Worm (Caenorhabditis elegans) whole organism, late embryonic: ENCODE measurements around the gene nhr-143.
A peak's percentile ranks its signal among the peaks of the same experiment; 100 is the strongest.

Source experiments
- C38D4.7 ChIP-seq: fragments of 200-800 bp; sonication (Bioruptor generic); optimal IDR thresholded peaks from 2 replicates; lab custom pipeline; 2018; ENCODE audit warnings: mild to moderate bottlenecking, missing genetic modification characterization, moderate library complexity, missing compliant biosample characterization
- F13H6.1 ChIP-seq: sonication (generic microtip); optimal IDR thresholded peaks from 2 replicates; lab custom pipeline; 2016; ENCODE audit warnings: missing genetic modification characterization, missing compliant biosample characterization
- K02D7.2 ChIP-seq: sonication (generic microtip); optimal IDR thresholded peaks from 2 replicates; lab custom pipeline; 2017; ENCODE audit warnings: mild to moderate bottlenecking, missing genetic modification characterization, missing compliant biosample characterization
- K09A11.1 ChIP-seq: sonication (generic microtip); optimal IDR thresholded peaks from 2 replicates; lab custom pipeline; 2017; ENCODE audit warnings: antibody characterized with exemption, mild to moderate bottlenecking, missing genetic modification characterization, missing compliant biosample characterization; ENCODE audit not compliant: insufficient read depth
- T23F11.4 ChIP-seq: fragments of 200-800 bp; sonication (Bioruptor generic); optimal IDR thresholded peaks from 2 replicates; lab custom pipeline; 2018; ENCODE audit warnings: mild to moderate bottlenecking, missing genetic modification characterization, missing compliant biosample characterization
- ahr-1 ChIP-seq: sonication (generic microtip); optimal IDR thresholded peaks from 2 replicates; lab custom pipeline; 2016; ENCODE audit warnings: missing genetic modification characterization, missing compliant biosample characterization
- ama-1 ChIP-seq: fragments of 150-350 bp; optimal IDR thresholded peaks from 2 replicates; lab custom pipeline; 2014
- ceh-18 ChIP-seq: sonication (generic microtip); optimal IDR thresholded peaks from 2 replicates; lab custom pipeline; 2016; ENCODE audit warnings: missing genetic modification characterization, missing compliant biosample characterization
- ceh-19 ChIP-seq: fragments of 200-800 bp; sonication (Bioruptor generic); optimal IDR thresholded peaks from 2 replicates; lab custom pipeline; 2018; ENCODE audit warnings: mild to moderate bottlenecking, missing genetic modification characterization, missing compliant biosample characterization
- ceh-31 ChIP-seq: sonication (generic microtip); optimal IDR thresholded peaks from 2 replicates; lab custom pipeline; 2016; ENCODE audit warnings: missing genetic modification characterization, missing compliant biosample characterization
- ceh-34 ChIP-seq: sonication (generic microtip); optimal IDR thresholded peaks from 2 replicates; lab custom pipeline; 2016; ENCODE audit warnings: mild to moderate bottlenecking, missing genetic modification characterization, missing compliant biosample characterization
- ceh-45 ChIP-seq: fragments of 200-800 bp; sonication (Bioruptor generic); IDR thresholded peaks from 2 replicates; pipeline ENCODE4 v1.3.6; 2022; ENCODE audit warnings: missing genetic modification reagents, missing genetic modification characterization, missing compliant biosample characterization
- ceh-6 ChIP-seq: fragments of 200-800 bp; sonication (Bioruptor generic); optimal IDR thresholded peaks from 2 replicates; lab custom pipeline; 2018; ENCODE audit warnings: mild to moderate bottlenecking, missing genetic modification characterization, missing compliant biosample characterization
- che-1 ChIP-seq: sonication (generic microtip); optimal IDR thresholded peaks from 2 replicates; lab custom pipeline; 2016; ENCODE audit warnings: mild to moderate bottlenecking, missing genetic modification characterization, missing compliant biosample characterization
- dmd-4 ChIP-seq: sonication (generic microtip); optimal IDR thresholded peaks from 2 replicates; lab custom pipeline; 2016; ENCODE audit warnings: borderline replicate concordance, missing genetic modification characterization, missing compliant biosample characterization
- dve-1 ChIP-seq: sonication (generic microtip); optimal IDR thresholded peaks from 2 replicates; lab custom pipeline; 2017; ENCODE audit warnings: antibody characterized with exemption, mild to moderate bottlenecking, missing genetic modification characterization, missing compliant biosample characterization
- ets-4 ChIP-seq: sonication (generic microtip); optimal IDR thresholded peaks from 2 replicates; lab custom pipeline; 2016; ENCODE audit warnings: missing genetic modification characterization, missing compliant biosample characterization
- eyg-1 ChIP-seq: sonication (generic microtip); optimal IDR thresholded peaks from 2 replicates; lab custom pipeline; 2016; ENCODE audit warnings: missing genotype, missing genetic modification characterization, missing compliant biosample characterization
- gmeb-2 ChIP-seq: sonication (generic microtip); optimal IDR thresholded peaks from 2 replicates; lab custom pipeline; 2016; ENCODE audit warnings: missing genetic modification characterization, inconsistent platforms, missing compliant biosample characterization
- hlh-15 ChIP-seq: sonication (generic microtip); optimal IDR thresholded peaks from 2 replicates; lab custom pipeline; 2016; ENCODE audit warnings: missing genetic modification characterization, missing compliant biosample characterization
- hlh-8 ChIP-seq: sonication (generic microtip); optimal IDR thresholded peaks from 2 replicates; lab custom pipeline; 2016; ENCODE audit warnings: missing genotype, missing genetic modification characterization, missing compliant biosample characterization
- lin-11 ChIP-seq: fragments of 200-800 bp; sonication (Bioruptor generic); optimal IDR thresholded peaks from 2 replicates; lab custom pipeline; 2018; ENCODE audit warnings: mild to moderate bottlenecking, missing genetic modification characterization, missing compliant biosample characterization
- madf-2 ChIP-seq: sonication (generic microtip); optimal IDR thresholded peaks from 2 replicates; lab custom pipeline; 2017; ENCODE audit warnings: missing genetic modification characterization, missing compliant biosample characterization
- nfya-1 ChIP-seq: sonication (generic microtip); optimal IDR thresholded peaks from 2 replicates; lab custom pipeline; 2017; ENCODE audit warnings: missing genetic modification characterization, mild to moderate bottlenecking, missing compliant biosample characterization, antibody characterized with exemption, moderate library complexity
- nhr-11 ChIP-seq: fragments of 150-350 bp; optimal IDR thresholded peaks from 2 replicates; lab custom pipeline; 2014; ENCODE audit warnings: missing biosample characterization, missing genetic modification characterization
- nhr-232 ChIP-seq: sonication (generic microtip); optimal IDR thresholded peaks from 2 replicates; lab custom pipeline; 2016; ENCODE audit warnings: missing genetic modification characterization, missing compliant biosample characterization
- odd-2 ChIP-seq: sonication (generic microtip); optimal IDR thresholded peaks from 2 replicates; lab custom pipeline; 2017; ENCODE audit warnings: antibody characterized with exemption, mild to moderate bottlenecking, missing genetic modification characterization, missing compliant biosample characterization
- pag-3 ChIP-seq: sonication (generic microtip); optimal IDR thresholded peaks from 2 replicates; lab custom pipeline; 2016; ENCODE audit warnings: missing compliant biosample characterization, missing genetic modification characterization, borderline replicate concordance
- pat-9 ChIP-seq: fragments of 200-800 bp; sonication (Bioruptor generic); optimal IDR thresholded peaks from 2 replicates; lab custom pipeline; 2018; ENCODE audit warnings: mild to moderate bottlenecking, missing genetic modification characterization, moderate library complexity, missing compliant biosample characterization
- pha-2 ChIP-seq: sonication (generic microtip); optimal IDR thresholded peaks from 2 replicates; lab custom pipeline; 2017; ENCODE audit warnings: mild to moderate bottlenecking, missing genetic modification characterization, missing compliant biosample characterization
- pha-4 ChIP-seq: fragments of 150-350 bp; optimal IDR thresholded peaks from 2 replicates; lab custom pipeline; 2018; ENCODE audit warnings: missing biosample characterization, missing genetic modification reagents, missing genetic modification characterization
- pqm-1 ChIP-seq: sonication (generic microtip); optimal IDR thresholded peaks from 2 replicates; lab custom pipeline; 2016; ENCODE audit warnings: missing genetic modification characterization, missing compliant biosample characterization
- ref-2 ChIP-seq: sonication (generic microtip); optimal IDR thresholded peaks from 2 replicates; lab custom pipeline; 2016; ENCODE audit warnings: missing genetic modification characterization, missing compliant biosample characterization
- sox-2 ChIP-seq: fragments of 200-800 bp; sonication (Bioruptor generic); IDR thresholded peaks from 2 replicates; pipeline ENCODE4 v1.3.6; 2022; ENCODE audit warnings: missing genetic modification reagents, missing genetic modification characterization, missing compliant biosample characterization
- tbx-2 ChIP-seq: sonication (generic microtip); optimal IDR thresholded peaks from 2 replicates; lab custom pipeline; 2016; ENCODE audit warnings: missing genetic modification characterization, missing compliant biosample characterization
- tbx-7 ChIP-seq: sonication (generic microtip); optimal IDR thresholded peaks from 2 replicates; lab custom pipeline; 2016; ENCODE audit warnings: missing genotype, missing genetic modification characterization, missing compliant biosample characterization
- ttx-3 ChIP-seq: sonication (generic microtip); optimal IDR thresholded peaks from 2 replicates; lab custom pipeline; 2016; ENCODE audit warnings: missing genetic modification reagents, missing genetic modification characterization, missing compliant biosample characterization
- unc-3 ChIP-seq, 2 experiments: fragments of 200-800 bp in 1 of 2; sonication (Bioruptor generic) in 1 of 2; sonication (generic microtip) in 1 of 2; conservative IDR thresholded peaks in 1 of 2; optimal IDR thresholded peaks in 1 of 2; 2 replicates each; pipeline versions ENCODE4 v1.3.6 to Lab custom; 2016 to 2022; ENCODE audit warnings: missing compliant biosample characterization in 2 of 2, missing genetic modification characterization in 2 of 2, missing genetic modification reagents in 1 of 2
- unc-55 ChIP-seq: sonication (generic microtip); optimal IDR thresholded peaks from 2 replicates; lab custom pipeline; 2017; ENCODE audit warnings: missing biosample characterization, missing genetic modification reagents, missing genetic modification characterization
- zip-5 ChIP-seq: sonication (generic microtip); optimal IDR thresholded peaks from 2 replicates; lab custom pipeline; 2016; ENCODE audit warnings: missing genetic modification characterization, missing compliant biosample characterization
- ztf-16 ChIP-seq: sonication (generic microtip); optimal IDR thresholded peaks from 2 replicates; lab custom pipeline; 2017; ENCODE audit warnings: missing genetic modification characterization, missing compliant biosample characterization

The nhr-143 gene

ce11 chrV:8938943-8939342 lies 35.8 kb downstream of the nhr-143 start:
- TF ChIP-seq lin-11 (tag; lab: Kevin White, UChicago), result no peak
- TF ChIP-seq sox-2 (GFP tag; lab: Robert Waterston, UW), result no peak
- TF ChIP-seq unc-3 (GFP tag; conservative IDR thresholded peaks at IDR 0.05; lab: Robert Waterston, UW), result no peak
- no peak for TF ChIP-seq unc-3 (tag; optimal IDR thresholded peaks at IDR 0.05; lab: Kevin White, UChicago)
- no peak for TF ChIP-seq ama-1
- no peak for TF ChIP-seq nhr-11 (tag; lab: Kevin White, UChicago)
- no peak for TF ChIP-seq C38D4.7 (GFP tag; lab: Kevin White, UChicago)

- TF ChIP-seq gmeb-2 (no peak), hlh-8 (tag; lab: Kevin White, UChicago) (no peak), pha-4 (no peak), K02D7.2 (tag; lab: Kevin White, UChicago) (no peak), ceh-18 (no peak), hlh-15 (no peak), tbx-7 (tag; lab: Kevin White, UChicago) (no peak), che-1 (tag; lab: Kevin White, UChicago) (no peak), F13H6.1 (tag; lab: Kevin White, UChicago) (no peak), ceh-34 (tag; lab: Kevin White, UChicago) (no peak), ceh-45 (no peak), ahr-1 (tag; lab: Kevin White, UChicago) (no peak), dmd-4 (no peak), C38D4.7 (GFP tag; lab: Kevin White, UChicago) (no peak), nfya-1 (tag; lab: Kevin White, UChicago) (no peak)
Measured at ce11 chrV:8938445-8938844, 36.3 kb downstream of the nhr-143 start.

- TF ChIP-seq ttx-3 (tag; lab: Kevin White, UChicago), result no peak
- no peak for TF ChIP-seq eyg-1 (tag; lab: Kevin White, UChicago)
- TF ChIP-seq nhr-232 (tag; lab: Kevin White, UChicago), result no peak
- TF ChIP-seq K02D7.2 (tag; lab: Kevin White, UChicago), result no peak
Measured at ce11 chrV:8937476-8938249, 37.1 kb downstream of the nhr-143 start.

ce11 chrV:8936791-8937475 lies 37.8 kb downstream of the nhr-143 start:
- TF ChIP-seq unc-55 (peak; percentile 28), hlh-15 (no peak)
- TF ChIP-seq, all 69 proteins: peak for 1

ce11 chrV:8936184-8936589 lies 38.6 kb downstream of the nhr-143 start, which contains the start of gene unc-23:
Gene unc-23, plus strand, starts transcription at chrV:8936359.
- TF ChIP-seq ceh-19 (GFP tag; lab: Kevin White, UChicago) (no peak), ceh-45 (no peak), nfya-1 (tag; lab: Kevin White, UChicago) (peak; percentile 79), nhr-11 (tag; lab: Kevin White, UChicago) (no peak), ref-2 (tag; lab: Kevin White, UChicago) (peak; percentile 54), zip-5 (no peak), pag-3 (tag; lab: Kevin White, UChicago) (no peak), ceh-6 (no peak), sox-2 (GFP tag; lab: Robert Waterston, UW) (no peak), K09A11.1 (tag; lab: Kevin White, UChicago) (no peak), pat-9 (tag; lab: Kevin White, UChicago) (peak; percentile 38), T23F11.4 (GFP tag; lab: Kevin White, UChicago) (no peak), madf-2 (no peak), ceh-31 (tag; lab: Kevin White, UChicago) (peak; percentile 36), tbx-2 (peak; percentile 23), dve-1 (tag; lab: Kevin White, UChicago) (peak; percentile 9), ceh-18 (peak; percentile 83), pha-2 (no peak), ceh-34 (tag; lab: Kevin White, UChicago) (peak; percentile 11), pqm-1 (no peak), unc-55 (peak; percentile 86), eyg-1 (tag; lab: Kevin White, UChicago) (no peak), odd-2 (tag; lab: Kevin White, UChicago) (no peak), ets-4 (tag; lab: Kevin White, UChicago) (peak; percentile 60), ztf-16 (no peak)
